Worm (Caenorhabditis elegans) whole organism, young adult: ENCODE measurements around the gene C33H5.2.
A peak's percentile ranks its signal among the peaks of the same experiment; 100 is the strongest.

ENCODE experiments used
- B0261.1 ChIP-seq: sonication (generic microtip); optimal IDR thresholded peaks from 2 replicates; lab custom pipeline; 2016; ENCODE audit warnings: mild to moderate bottlenecking, missing genetic modification characterization, moderate library complexity, missing compliant biosample characterization
- C17E4.6 ChIP-seq: fragments of 200-800 bp; sonication (Bioruptor generic); IDR thresholded peaks from 2 replicates; pipeline ENCODE4 v1.3.6; 2022; ENCODE audit warnings: missing genetic modification reagents, missing genetic modification characterization, missing compliant biosample characterization
- F10E7.11 ChIP-seq: sonication (generic microtip); optimal IDR thresholded peaks from 2 replicates; lab custom pipeline; 2017; ENCODE audit warnings: mild to moderate bottlenecking, missing genetic modification characterization, moderate library complexity, missing compliant biosample characterization
- F23B12.7 ChIP-seq: sonication (generic microtip); optimal IDR thresholded peaks from 2 replicates; lab custom pipeline; 2017; ENCODE audit warnings: missing genetic modification characterization, mild to moderate bottlenecking, missing compliant biosample characterization, antibody characterized with exemption, moderate library complexity; ENCODE audit not compliant: insufficient read depth
- F37B4.10 ChIP-seq: fragments of 200-800 bp; sonication (Bioruptor generic); IDR thresholded peaks from 2 replicates; pipeline ENCODE4 v1.3.6; 2022; ENCODE audit warnings: missing genetic modification characterization, missing compliant biosample characterization
- F39B2.1 ChIP-seq: fragments of 200-800 bp; sonication (Bioruptor generic); IDR thresholded peaks from 2 replicates; pipeline ENCODE4 v1.3.6; 2022; ENCODE audit warnings: missing genetic modification reagents, missing genetic modification characterization, missing compliant biosample characterization
- F57A8.1 ChIP-seq: fragments of 200-800 bp; sonication (Bioruptor generic); optimal IDR thresholded peaks from 2 replicates; lab custom pipeline; 2018; ENCODE audit warnings: mild to moderate bottlenecking, missing genetic modification characterization, moderate library complexity, missing compliant biosample characterization
- K11D2.4 ChIP-seq: fragments of 200-800 bp; sonication (Bioruptor generic); IDR thresholded peaks from 2 replicates; pipeline ENCODE4 v1.3.6; 2022; ENCODE audit warnings: missing genetic modification reagents, missing genetic modification characterization, missing compliant biosample characterization
- T07F8.4 ChIP-seq: sonication (generic microtip); optimal IDR thresholded peaks from 2 replicates; lab custom pipeline; 2016; ENCODE audit warnings: mild to moderate bottlenecking, missing genetic modification characterization, moderate library complexity, missing compliant biosample characterization
- T26A5.8 ChIP-seq: sonication (generic microtip); optimal IDR thresholded peaks from 2 replicates; lab custom pipeline; 2016; ENCODE audit warnings: missing genetic modification characterization, missing compliant biosample characterization
- Y53F4B.3 ChIP-seq: fragments of 200-800 bp; sonication (Bioruptor generic); IDR thresholded peaks from 2 replicates; pipeline ENCODE4 v1.3.6; 2022; ENCODE audit warnings: missing genetic modification reagents, missing genetic modification characterization, missing compliant biosample characterization
- Y53G8AR.9 ChIP-seq: fragments of 200-800 bp; sonication (Bioruptor generic); conservative IDR thresholded peaks from 2 replicates; pipeline ENCODE4 v1.3.6; 2022; ENCODE audit warnings: missing genetic modification reagents, missing genetic modification characterization, missing compliant biosample characterization
- Y95B8A.8 ChIP-seq: fragments of 200-800 bp; sonication (Bioruptor generic); IDR thresholded peaks from 2 replicates; pipeline ENCODE4 v1.3.6; 2022; ENCODE audit warnings: missing genetic modification reagents, missing genetic modification characterization, missing compliant biosample characterization
- ama-1 ChIP-seq, 3 experiments: fragments of 150-350 bp in 1 of 3; sonication (generic microtip) in 2 of 3; optimal IDR thresholded peaks; 2 replicates each; lab custom pipeline; 2014 to 2018; ENCODE audit warnings: missing biosample characterization in 2 of 3, missing genetic modification characterization in 2 of 3, missing genetic modification reagents in 2 of 3
- atf-7 ChIP-seq: sonication (generic microtip); optimal IDR thresholded peaks from 2 replicates; lab custom pipeline; 2017; ENCODE audit warnings: mild to moderate bottlenecking, missing genetic modification characterization, missing compliant biosample characterization
- athp-1 ChIP-seq: sonication (generic microtip); optimal IDR thresholded peaks from 2 replicates; lab custom pipeline; 2017; ENCODE audit warnings: mild to moderate bottlenecking, missing genetic modification characterization, missing compliant biosample characterization
- attf-3 ChIP-seq: fragments of 200-800 bp; sonication (Bioruptor generic); conservative IDR thresholded peaks from 2 replicates; pipeline ENCODE4 v1.3.6; 2022; ENCODE audit warnings: missing genetic modification reagents, missing genetic modification characterization, missing compliant biosample characterization
- attf-5 ChIP-seq: fragments of 200-800 bp; sonication (Bioruptor generic); optimal IDR thresholded peaks from 2 replicates; lab custom pipeline; 2018; ENCODE audit warnings: mild to moderate bottlenecking, missing genetic modification characterization, missing compliant biosample characterization
- bed-1 ChIP-seq: fragments of 200-800 bp; sonication (Bioruptor generic); IDR thresholded peaks from 2 replicates; pipeline ENCODE4 v1.3.6; 2022; ENCODE audit warnings: missing genetic modification reagents, missing genetic modification characterization, missing compliant biosample characterization
- ccch-3 ChIP-seq: fragments of 200-800 bp; sonication (Bioruptor generic); optimal IDR thresholded peaks from 2 replicates; lab custom pipeline; 2018; ENCODE audit warnings: mild to moderate bottlenecking, missing genetic modification characterization, missing compliant biosample characterization
- ceh-100 ChIP-seq: fragments of 200-800 bp; sonication (Bioruptor generic); IDR thresholded peaks from 2 replicates; pipeline ENCODE4 v1.3.6; 2022; ENCODE audit warnings: missing genetic modification reagents, missing genetic modification characterization, missing compliant biosample characterization
- ceh-58 ChIP-seq: fragments of 200-800 bp; sonication (Bioruptor generic); IDR thresholded peaks from 2 replicates; pipeline ENCODE4 v1.3.6; 2022; ENCODE audit warnings: missing genetic modification characterization, missing compliant biosample characterization
- chd-7 ChIP-seq: sonication (generic microtip); optimal IDR thresholded peaks from 2 replicates; lab custom pipeline; 2016; ENCODE audit warnings: mild to moderate bottlenecking, missing genetic modification characterization, moderate library complexity, missing compliant biosample characterization
- die-1 ChIP-seq: sonication (generic microtip); optimal IDR thresholded peaks from 2 replicates; lab custom pipeline; 2016; ENCODE audit warnings: missing genotype, mild to moderate bottlenecking, missing genetic modification characterization, missing compliant biosample characterization
- dpff-1 ChIP-seq: sonication (generic microtip); optimal IDR thresholded peaks from 2 replicates; lab custom pipeline; 2017; ENCODE audit warnings: mild to moderate bottlenecking, missing genetic modification characterization, missing compliant biosample characterization
- efl-1 ChIP-seq: fragments of 150-350 bp; optimal IDR thresholded peaks from 2 replicates; lab custom pipeline; 2014; ENCODE audit warnings: missing biosample characterization, missing genetic modification reagents, missing genetic modification characterization
- egl-18 ChIP-seq: fragments of 200-800 bp; sonication (Bioruptor generic); IDR thresholded peaks from 2 replicates; pipeline ENCODE4 v1.3.6; 2022; ENCODE audit warnings: missing genetic modification reagents, missing genetic modification characterization, missing compliant biosample characterization
- egrh-3 ChIP-seq: fragments of 200-800 bp; sonication (Bioruptor generic); IDR thresholded peaks from 2 replicates; pipeline ENCODE4 v1.3.6; 2022; ENCODE audit warnings: missing genetic modification reagents, missing genetic modification characterization, missing compliant biosample characterization
- ekl-4 ChIP-seq: fragments of 200-800 bp; sonication (Bioruptor generic); IDR thresholded peaks from 2 replicates; pipeline ENCODE4 v1.3.6; 2022; ENCODE audit warnings: missing genetic modification reagents, missing genetic modification characterization, missing compliant biosample characterization
- gei-17 ChIP-seq: fragments of 200-800 bp; sonication (Bioruptor generic); optimal IDR thresholded peaks from 2 replicates; lab custom pipeline; 2018; ENCODE audit warnings: mild to moderate bottlenecking, missing genetic modification characterization, missing compliant biosample characterization
- him-1 ChIP-seq: sonication (generic microtip); optimal IDR thresholded peaks from 2 replicates; lab custom pipeline; 2016; ENCODE audit warnings: missing genotype, missing genetic modification reagents, missing genetic modification characterization, missing compliant biosample characterization
- hmg-1.2 ChIP-seq: fragments of 200-800 bp; sonication (Bioruptor generic); IDR thresholded peaks from 2 replicates; pipeline ENCODE4 v1.3.6; 2022; ENCODE audit warnings: missing genetic modification reagents, missing genetic modification characterization, missing compliant biosample characterization
- lin-26 ChIP-seq: fragments of 200-800 bp; sonication (Bioruptor generic); IDR thresholded peaks from 2 replicates; pipeline ENCODE4 v1.3.6; 2022; ENCODE audit warnings: missing genetic modification reagents, missing genetic modification characterization, missing compliant biosample characterization
- lin-35 ChIP-seq, 3 experiments: fragments of 150-350 bp in 2 of 3; sonication (generic microtip) in 1 of 3; optimal IDR thresholded peaks; 2 replicates each; lab custom pipeline; 2014 to 2018; ENCODE audit warnings: missing biosample characterization in 3 of 3, missing genetic modification characterization in 3 of 3, missing genetic modification reagents in 3 of 3
- lin-40 ChIP-seq: sonication (generic microtip); optimal IDR thresholded peaks from 2 replicates; lab custom pipeline; 2016; ENCODE audit warnings: missing genetic modification characterization, mild to moderate bottlenecking, missing compliant biosample characterization, missing genotype, missing genetic modification reagents
- lsy-27 ChIP-seq: sonication (generic microtip); optimal IDR thresholded peaks from 2 replicates; lab custom pipeline; 2017; ENCODE audit warnings: missing genetic modification characterization, mild to moderate bottlenecking, missing compliant biosample characterization, antibody characterized with exemption, missing genotype, borderline replicate concordance; ENCODE audit not compliant: insufficient read depth
- nhr-80 ChIP-seq: sonication (generic microtip); optimal IDR thresholded peaks from 2 replicates; lab custom pipeline; 2016; ENCODE audit warnings: missing genetic modification characterization, missing compliant biosample characterization
- nhr-90 ChIP-seq: sonication (generic microtip); optimal IDR thresholded peaks from 2 replicates; lab custom pipeline; 2016; ENCODE audit warnings: missing genotype, mild to moderate bottlenecking, missing genetic modification characterization, missing compliant biosample characterization
- pha-4 ChIP-seq: fragments of 150-350 bp; sonication (generic microtip); optimal IDR thresholded peaks from 2 replicates; lab custom pipeline; 2014; ENCODE audit warnings: missing biosample characterization, missing genetic modification reagents, missing genetic modification characterization
- rcor-1 ChIP-seq: fragments of 200-800 bp; sonication (Bioruptor generic); IDR thresholded peaks from 2 replicates; pipeline ENCODE4 v1.3.6; 2022; ENCODE audit warnings: missing genetic modification reagents, missing genetic modification characterization, missing compliant biosample characterization
- sdz-38 ChIP-seq: sonication (generic microtip); optimal IDR thresholded peaks from 2 replicates; lab custom pipeline; 2016; ENCODE audit warnings: missing genotype, missing genetic modification characterization, missing compliant biosample characterization
- snpc-3.4 ChIP-seq: sonication (generic microtip); optimal IDR thresholded peaks from 2 replicates; lab custom pipeline; 2017; ENCODE audit warnings: missing genetic modification characterization, mild to moderate bottlenecking, missing compliant biosample characterization, antibody characterized with exemption, moderate library complexity, missing genotype, missing genetic modification reagents
- tbx-9 ChIP-seq: sonication (generic microtip); optimal IDR thresholded peaks from 2 replicates; lab custom pipeline; 2016; ENCODE audit warnings: borderline replicate concordance, missing genetic modification characterization, inconsistent platforms, missing compliant biosample characterization
- tlf-1 ChIP-seq: fragments of 200-800 bp; sonication (Bioruptor generic); optimal IDR thresholded peaks from 2 replicates; lab custom pipeline; 2018; ENCODE audit warnings: mild to moderate bottlenecking, missing genetic modification characterization, missing compliant biosample characterization
- zfh-2 ChIP-seq: fragments of 200-800 bp; sonication (Bioruptor generic); conservative IDR thresholded peaks from 2 replicates; pipeline ENCODE4 v1.3.6; 2022; ENCODE audit warnings: missing genetic modification reagents, missing genetic modification characterization, missing compliant biosample characterization
- ztf-22 ChIP-seq: fragments of 200-800 bp; sonication (Bioruptor generic); optimal IDR thresholded peaks from 2 replicates; lab custom pipeline; 2018; ENCODE audit warnings: mild to moderate bottlenecking, missing genetic modification characterization, moderate library complexity, missing compliant biosample characterization
- ztf-3 ChIP-seq: fragments of 200-800 bp; sonication (Bioruptor generic); optimal IDR thresholded peaks from 2 replicates; lab custom pipeline; 2018; ENCODE audit warnings: mild to moderate bottlenecking, missing genetic modification characterization, missing compliant biosample characterization
- ztf-6 ChIP-seq: fragments of 200-800 bp; sonication (Bioruptor generic); IDR thresholded peaks from 2 replicates; pipeline ENCODE4 v1.3.6; 2022; ENCODE audit warnings: missing genetic modification reagents, missing genetic modification characterization, missing compliant biosample characterization

Gene C33H5.2

DNA sequence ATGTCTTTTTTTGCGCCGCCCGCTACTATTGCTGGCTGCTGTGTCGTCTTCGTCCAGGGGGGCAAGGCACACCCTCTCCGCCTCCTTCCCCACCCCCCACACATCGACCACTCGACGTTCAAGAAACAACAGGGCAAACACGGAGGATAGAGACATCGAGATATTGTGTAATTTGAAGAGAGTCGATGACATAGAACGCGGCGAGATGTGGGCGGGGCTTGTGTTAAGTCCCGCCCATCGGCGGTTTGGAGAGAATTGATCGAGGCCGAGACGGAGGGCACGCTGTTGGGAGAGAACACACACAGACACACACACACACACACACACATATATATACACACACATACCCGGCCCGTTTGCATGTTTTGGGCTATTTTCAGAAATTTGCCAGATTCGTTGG is 40.7 kb downstream of the C33H5.2 start (continued):
- TF ChIP-seq zfh-2 (GFP tag; lab: Robert Waterston, UW) (peak; percentile 97), Y53F4B.3 (GFP tag; lab: Robert Waterston, UW) (no peak), hmg-1.2 (GFP tag; lab: Robert Waterston, UW) (peak; percentile 80), ekl-4 (GFP tag; lab: Robert Waterston, UW) (0 out of 2 replicates have a peak, but pooled peaks have one; percentile 53), egl-18 (no peak), egrh-3 (GFP tag; lab: Robert Waterston, UW) (peak; percentile 75), pha-4 (tag; lab: Kevin White, UChicago) (no peak), ztf-3 (GFP tag; lab: Kevin White, UChicago) (no peak), F57A8.1 (GFP tag; lab: Kevin White, UChicago) (no peak), ama-1 (optimal IDR thresholded peaks at IDR 0.05; lab: Kevin White, UChicago) (no peak), ama-1 (GFP tag; optimal IDR thresholded peaks at IDR 0.05; lab: Kevin White, UChicago) (no peak), atf-7 (tag; lab: Kevin White, UChicago) (peak; percentile 33), T26A5.8 (tag; lab: Kevin White, UChicago) (no peak), K11D2.4 (GFP tag; lab: Robert Waterston, UW) (0 out of 2 replicates have a peak, but pooled peaks have one; percentile 24), ztf-6 (GFP tag; lab: Robert Waterston, UW) (no peak), bed-1 (no peak), snpc-3.4 (tag; lab: Kevin White, UChicago) (no peak), tbx-9 (no peak), F37B4.10 (no peak), ccch-3 (GFP tag; lab: Kevin White, UChicago) (no peak), lin-35 (GFP tag; optimal IDR thresholded peaks at IDR 0.05; lab: Kevin White, UChicago) (peak in 1 of 3 experiments; percentile 58), lin-26 (GFP tag; lab: Robert Waterston, UW) (peak; percentile 22; the same call in 1 of the 2 replicates), dpff-1 (tag; lab: Kevin White, UChicago) (no peak), T07F8.4 (tag; lab: Kevin White, UChicago) (no peak), him-1 (no peak), sdz-38 (no peak), athp-1 (tag; lab: Kevin White, UChicago) (no peak), nhr-80 (tag; lab: Kevin White, UChicago) (peak; percentile 60), chd-7 (tag; lab: Kevin White, UChicago) (peak; percentile 67), ceh-100 (peak; percentile 57), F10E7.11 (tag; lab: Kevin White, UChicago) (peak; percentile 6), die-1 (tag; lab: Kevin White, UChicago) (peak; percentile 53), gei-17 (peak; percentile 46), attf-5 (GFP tag; lab: Kevin White, UChicago) (peak; percentile 56), B0261.1 (tag; lab: Kevin White, UChicago) (no peak), lin-40 (tag; lab: Kevin White, UChicago) (peak; percentile 77), ztf-22 (GFP tag; lab: Kevin White, UChicago) (no peak), nhr-90 (tag; lab: Kevin White, UChicago) (peak; percentile 66), tlf-1 (GFP tag; lab: Kevin White, UChicago) (no peak), C17E4.6 (no peak), ceh-58 (GFP tag; lab: Robert Waterston, UW) (no peak), F23B12.7 (tag; lab: Kevin White, UChicago) (no peak), efl-1 (GFP tag; lab: Kevin White, UChicago) (no peak), Y95B8A.8 (no peak), attf-3 (GFP tag; lab: Robert Waterston, UW) (no peak), lsy-27 (tag; lab: Kevin White, UChicago) (peak; percentile 51), Y53G8AR.9 (GFP tag; lab: Robert Waterston, UW) (no peak), rcor-1 (no peak; the same call in 1 of the 2 replicates), F39B2.1 (no peak)
